Worm (Caenorhabditis elegans) whole organism, L4 larva: ENCODE results near the gene chin-1.

Experiments
- F44E2.7 ChIP-seq: fragments of 200-800 bp; sonication (Bioruptor generic); IDR thresholded peaks from 2 replicates; pipeline ENCODE4 v2.1.2; 2022; ENCODE audit warnings: missing genetic modification characterization, missing compliant biosample characterization
- T26A8.4 ChIP-seq: fragments of 200-800 bp; sonication (Bioruptor generic); IDR thresholded peaks from 2 replicates; pipeline ENCODE4 v1.3.6; 2022; ENCODE audit warnings: missing genetic modification characterization, missing compliant biosample characterization
- Y5F2A.4 ChIP-seq: fragments of 200-800 bp; sonication (Bioruptor generic); optimal IDR thresholded peaks from 2 replicates; lab custom pipeline; 2018; ENCODE audit warnings: mild to moderate bottlenecking, missing genetic modification characterization, missing compliant biosample characterization
- ZK337.2 ChIP-seq: fragments of 200-800 bp; sonication (Bioruptor generic); IDR thresholded peaks from 2 replicates; pipeline ENCODE4 v1.3.6; 2022; ENCODE audit warnings: missing genetic modification reagents, missing genetic modification characterization, missing compliant biosample characterization
- ZK546.5 ChIP-seq, 2 experiments: sonication (generic microtip); optimal IDR thresholded peaks; 2 replicates each; lab custom pipeline; 2017; ENCODE audit warnings: missing biosample characterization in 2 of 2, missing genetic modification characterization in 2 of 2
- ama-1 ChIP-seq: fragments of 150-350 bp; optimal IDR thresholded peaks from 2 replicates; lab custom pipeline; 2014; ENCODE audit warnings: inconsistent platforms, mixed read lengths
- ceh-20 ChIP-seq: fragments of 200-800 bp; sonication (Bioruptor generic); IDR thresholded peaks from 2 replicates; pipeline ENCODE4 v1.3.6; 2022; ENCODE audit warnings: missing genetic modification reagents, missing genetic modification characterization, missing compliant biosample characterization
- ceh-28 ChIP-seq: fragments of 150-350 bp; optimal IDR thresholded peaks from 2 replicates; lab custom pipeline; 2014; ENCODE audit warnings: missing biosample characterization, missing genetic modification reagents, missing genetic modification characterization
- ceh-44 ChIP-seq: fragments of 200-800 bp; sonication (Bioruptor generic); IDR thresholded peaks from 2 replicates; pipeline ENCODE4 v1.3.6; 2022; ENCODE audit warnings: missing genetic modification reagents, missing genetic modification characterization, missing compliant biosample characterization
- ces-1 ChIP-seq: fragments of 150-350 bp; sonication (generic microtip); optimal IDR thresholded peaks from 4 replicates; lab custom pipeline; 2014; ENCODE audit warnings: missing biosample characterization, missing genetic modification reagents, missing genetic modification characterization
- cey-2 ChIP-seq: sonication (generic microtip); optimal IDR thresholded peaks from 3 replicates; lab custom pipeline; 2017; ENCODE audit warnings: missing genetic modification characterization, mild to moderate bottlenecking, missing compliant biosample characterization, antibody characterized with exemption, borderline replicate concordance; ENCODE audit not compliant: insufficient read depth
- daf-16 ChIP-seq, 3 experiments: sonication (generic microtip); optimal IDR thresholded peaks; 2 replicates each; lab custom pipeline; 2016 to 2017; ENCODE audit warnings: missing genetic modification characterization in 3 of 3, missing genetic modification reagents in 3 of 3, mild to moderate bottlenecking in 2 of 3, missing compliant biosample characterization in 2 of 3, missing biosample characterization in 1 of 3, moderate library complexity in 1 of 3
- daf-19 ChIP-seq: fragments of 200-800 bp; sonication (Bioruptor generic); conservative IDR thresholded peaks from 2 replicates; pipeline ENCODE4 v1.3.6; 2022; ENCODE audit warnings: missing genetic modification characterization, missing compliant biosample characterization
- daf-8 ChIP-seq: fragments of 200-800 bp; sonication (Bioruptor generic); IDR thresholded peaks from 2 replicates; pipeline ENCODE4 v1.3.6; 2022; ENCODE audit warnings: missing genetic modification characterization, missing compliant biosample characterization
- dpl-1 ChIP-seq: fragments of 150-350 bp; optimal IDR thresholded peaks from 2 replicates; lab custom pipeline; 2014; ENCODE audit warnings: missing biosample characterization, missing genetic modification reagents, missing genetic modification characterization
- dve-1 ChIP-seq: sonication (generic microtip); optimal IDR thresholded peaks from 2 replicates; lab custom pipeline; 2017; ENCODE audit warnings: antibody characterized with exemption, mild to moderate bottlenecking, missing genetic modification characterization, missing compliant biosample characterization; ENCODE audit not compliant: insufficient read depth
- egl-43 ChIP-seq: fragments of 200-800 bp; sonication (Bioruptor generic); IDR thresholded peaks from 2 replicates; pipeline ENCODE4 v1.3.6; 2022; ENCODE audit warnings: missing genetic modification reagents, missing genetic modification characterization, missing compliant biosample characterization
- fkh-10 ChIP-seq: fragments of 150-350 bp; optimal IDR thresholded peaks from 2 replicates; lab custom pipeline; 2014; ENCODE audit warnings: missing biosample characterization, missing genetic modification reagents, missing genetic modification characterization
- fos-1 ChIP-seq: fragments of 150-350 bp; optimal IDR thresholded peaks from 2 replicates; lab custom pipeline; 2014; ENCODE audit warnings: missing biosample characterization, missing genetic modification characterization
- gei-8 ChIP-seq: fragments of 200-800 bp; sonication (Bioruptor generic); optimal IDR thresholded peaks from 2 replicates; lab custom pipeline; 2018; ENCODE audit warnings: mild to moderate bottlenecking, missing genetic modification characterization, missing compliant biosample characterization
- hif-1 ChIP-seq, 2 experiments: sonication (generic microtip); optimal IDR thresholded peaks; 2 replicates each; lab custom pipeline; 2016 to 2017; ENCODE audit warnings: missing compliant biosample characterization in 2 of 2, missing genetic modification characterization in 2 of 2, missing genetic modification reagents in 2 of 2, missing genotype in 2 of 2, mild to moderate bottlenecking in 1 of 2
- hmg-1.1 ChIP-seq: fragments of 200-800 bp; sonication (Bioruptor generic); IDR thresholded peaks from 2 replicates; pipeline ENCODE4 v1.3.6; 2022; ENCODE audit warnings: missing genetic modification reagents, missing genetic modification characterization, missing compliant biosample characterization
- lin-1 ChIP-seq: fragments of 200-800 bp; sonication (Bioruptor generic); IDR thresholded peaks from 2 replicates; pipeline ENCODE4 v1.3.6; 2022; ENCODE audit warnings: missing genetic modification reagents, missing genetic modification characterization, missing compliant biosample characterization
- lin-13 ChIP-seq: fragments of 150-350 bp; optimal IDR thresholded peaks from 2 replicates; lab custom pipeline; 2014; ENCODE audit warnings: missing biosample characterization, missing genetic modification reagents, missing genetic modification characterization
- lin-38 ChIP-seq: fragments of 200-800 bp; sonication (Bioruptor generic); IDR thresholded peaks from 2 replicates; pipeline ENCODE4 v1.3.6; 2022; ENCODE audit warnings: missing genetic modification reagents, missing genetic modification characterization, missing compliant biosample characterization
- lin-39 ChIP-seq: fragments of 150-350 bp; optimal IDR thresholded peaks from 2 replicates; lab custom pipeline; 2014; ENCODE audit warnings: missing biosample characterization, missing genetic modification reagents, missing genetic modification characterization
- lsy-2 ChIP-seq, 2 experiments: fragments of 150-350 bp in 1 of 2; sonication (generic microtip) in 1 of 2; optimal IDR thresholded peaks; 2 replicates each; lab custom pipeline; 2014 to 2017; ENCODE audit warnings: missing biosample characterization in 2 of 2, missing genetic modification characterization in 2 of 2
- mdt-29 ChIP-seq: fragments of 200-800 bp; sonication (Bioruptor generic); IDR thresholded peaks from 2 replicates; pipeline ENCODE4 v1.3.6; 2022; ENCODE audit warnings: missing genetic modification reagents, missing genetic modification characterization, missing compliant biosample characterization
- mep-1 ChIP-seq: fragments of 150-350 bp; sonication (generic microtip); optimal IDR thresholded peaks from 3 replicates; lab custom pipeline; 2014; ENCODE audit warnings: missing biosample characterization, missing genetic modification characterization
- mes-2 ChIP-seq: sonication (generic microtip); optimal IDR thresholded peaks from 2 replicates; lab custom pipeline; 2016; ENCODE audit warnings: missing genotype, mild to moderate bottlenecking, missing genetic modification characterization, missing compliant biosample characterization; ENCODE audit not compliant: poor library complexity, severe bottlenecking
- mxl-3 ChIP-seq: fragments of 200-800 bp; sonication (Bioruptor generic); optimal IDR thresholded peaks from 2 replicates; lab custom pipeline; 2018; ENCODE audit warnings: mild to moderate bottlenecking, missing genetic modification characterization, missing compliant biosample characterization
- nhr-10 ChIP-seq: fragments of 150-350 bp; optimal IDR thresholded peaks from 2 replicates; lab custom pipeline; 2014; ENCODE audit warnings: missing biosample characterization, missing genetic modification characterization
- nhr-102 ChIP-seq: sonication (generic microtip); optimal IDR thresholded peaks from 2 replicates; lab custom pipeline; 2016; ENCODE audit warnings: mild to moderate bottlenecking, missing genetic modification characterization, moderate library complexity, missing compliant biosample characterization
- nhr-237 ChIP-seq: sonication (generic microtip); optimal IDR thresholded peaks from 2 replicates; lab custom pipeline; 2017; ENCODE audit warnings: missing biosample characterization, missing genetic modification characterization
- nhr-41 ChIP-seq: fragments of 200-800 bp; sonication (Bioruptor generic); IDR thresholded peaks from 2 replicates; pipeline ENCODE4 v1.3.6; 2022; ENCODE audit warnings: missing genetic modification reagents, missing genetic modification characterization, missing compliant biosample characterization
- nhr-77 ChIP-seq: fragments of 150-350 bp; optimal IDR thresholded peaks from 2 replicates; lab custom pipeline; 2014; ENCODE audit warnings: missing biosample characterization, missing genetic modification characterization
- rbr-2 ChIP-seq: sonication (generic microtip); optimal IDR thresholded peaks from 2 replicates; lab custom pipeline; 2016; ENCODE audit warnings: missing genotype, missing genetic modification characterization, missing compliant biosample characterization
- sdz-12 ChIP-seq: fragments of 200-800 bp; sonication (Bioruptor generic); optimal IDR thresholded peaks from 2 replicates; lab custom pipeline; 2018; ENCODE audit warnings: mild to moderate bottlenecking, missing genetic modification characterization, missing compliant biosample characterization
- set-16 ChIP-seq: fragments of 200-800 bp; sonication (Bioruptor generic); IDR thresholded peaks from 2 replicates; pipeline ENCODE4 v1.3.6; 2022; ENCODE audit warnings: missing genetic modification reagents, missing genetic modification characterization, missing compliant biosample characterization
- snpc-4 ChIP-seq: fragments of 150-350 bp; optimal IDR thresholded peaks from 2 replicates; lab custom pipeline; 2014; ENCODE audit warnings: missing biosample characterization, missing genetic modification characterization
- tag-97 ChIP-seq: fragments of 200-800 bp; sonication (Bioruptor generic); IDR thresholded peaks from 2 replicates; pipeline ENCODE4 v1.3.6; 2022; ENCODE audit warnings: missing genetic modification characterization, missing compliant biosample characterization
- unc-39 ChIP-seq: sonication (generic microtip); optimal IDR thresholded peaks from 2 replicates; lab custom pipeline; 2017; ENCODE audit warnings: missing biosample characterization, missing genetic modification characterization
- vab-7 ChIP-seq: fragments of 200-800 bp; sonication (Bioruptor generic); IDR thresholded peaks from 2 replicates; pipeline ENCODE4 v1.3.6; 2022; ENCODE audit warnings: missing genetic modification reagents, missing genetic modification characterization, missing compliant biosample characterization
- zfp-3 ChIP-seq: fragments of 200-800 bp; sonication (Bioruptor generic); conservative IDR thresholded peaks from 2 replicates; pipeline ENCODE4 v1.3.6; 2022; ENCODE audit warnings: missing genetic modification reagents, missing genetic modification characterization, missing compliant biosample characterization
- zip-11 ChIP-seq: fragments of 200-800 bp; sonication (Bioruptor generic); IDR thresholded peaks from 2 replicates; pipeline ENCODE4 v1.3.6; 2022; ENCODE audit warnings: missing genetic modification characterization, missing compliant biosample characterization

The chin-1 gene

ce11 chrIII:1037173-1037572 is at the start of gene chin-1, which contains the start of gene BE0003N10.1:
TSS of gene chin-1 (minus strand) at chrIII:1037212.
TSS of gene BE0003N10.1 (plus strand) at chrIII:1037492.
- TF ChIP-seq dve-1 (tag; lab: Kevin White, UChicago) (peak; percentile 37), snpc-4 (tag; lab: Kevin White, UChicago) (no peak), T26A8.4 (no peak), Y5F2A.4 (GFP tag; lab: Kevin White, UChicago) (no peak), nhr-237 (tag; lab: Kevin White, UChicago) (no peak), daf-8 (no peak), daf-16 (GFP tag; optimal IDR thresholded peaks at IDR 0.05; lab: Kevin White, UChicago) (no peak), daf-16 (tag; optimal IDR thresholded peaks at IDR 0.05; lab: Kevin White, UChicago) (peak; percentile 36), lin-13 (GFP tag; lab: Kevin White, UChicago) (peak; percentile 27), lsy-2 (tag; optimal IDR thresholded peaks at IDR 0.05; lab: Kevin White, UChicago) (peak in 1 of 2 experiments; percentile 76), dpl-1 (GFP tag; lab: Kevin White, UChicago) (peak; percentile 64), mes-2 (peak; percentile 63), ceh-20 (no peak), ceh-44 (GFP tag; lab: Robert Waterston, UW) (no peak), gei-8 (GFP tag; lab: Kevin White, UChicago) (no peak), ama-1 (lab: Kevin White, UChicago) (no peak), mep-1 (tag; lab: Kevin White, UChicago) (peak; percentile 3), ces-1 (GFP tag; lab: Kevin White, UChicago) (no peak), lin-38 (GFP tag; lab: Robert Waterston, UW) (peak; percentile 66), vab-7 (GFP tag; lab: Robert Waterston, UW) (no peak), rbr-2 (tag; lab: Kevin White, UChicago) (peak; percentile 12), unc-39 (tag; lab: Kevin White, UChicago) (no peak), nhr-102 (tag; lab: Kevin White, UChicago) (peak; percentile 7), zfp-3 (GFP tag; lab: Robert Waterston, UW) (no peak), daf-19 (GFP tag; lab: Robert Waterston, UW) (no peak), lin-39 (no peak), fkh-10 (GFP tag; lab: Kevin White, UChicago) (peak; percentile 5), ZK546.5 (tag; optimal IDR thresholded peaks at IDR 0.05; lab: Kevin White, UChicago) (no peak), egl-43 (no peak)

- TF ChIP-seq daf-8 (no peak), ceh-28 (tag; lab: Kevin White, UChicago) (peak; percentile 48)
Measured at ce11 chrIII:1084971-1085370, 48.0 kb upstream of the chin-1 start.

ce11 chrIII:1081101-1081500 is 44.1 kb upstream of the chin-1 start, which contains the start of gene par-2:
TSS of gene par-2 (plus strand) at chrIII:1081401.
- TF ChIP-seq nhr-41 (GFP tag; lab: Robert Waterston, UW) = no peak
- no peak for TF ChIP-seq F44E2.7 (GFP tag; lab: Robert Waterston, UW)
- TF ChIP-seq mdt-29 (GFP tag; lab: Robert Waterston, UW) = no peak

DNA sequence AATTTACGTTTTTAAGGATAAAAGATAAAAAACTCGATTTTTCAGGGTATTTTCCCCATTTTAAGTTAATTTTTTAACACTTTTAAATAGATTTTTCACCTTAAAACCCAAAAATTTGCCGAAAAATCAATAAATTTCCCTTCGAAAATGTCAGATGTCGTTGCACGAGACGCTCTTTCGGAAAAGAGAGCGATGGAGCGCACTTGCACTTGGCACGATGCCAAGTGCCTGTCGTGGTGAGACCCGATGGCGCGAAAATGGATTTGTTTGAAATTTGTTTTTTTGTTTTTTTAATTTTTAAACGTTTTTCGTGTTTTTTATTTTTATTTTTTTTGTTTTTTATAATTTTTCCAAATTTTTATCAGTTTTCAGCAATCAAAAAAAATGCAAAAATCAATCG is 43.5 kb upstream of the chin-1 start, which contains the start of the genes rab-18 and kbp-4:
rab-18 (minus strand) TSS at position 240 of the 400 bp plus-strand sequence.
kbp-4 (plus strand) TSS at position 366 of the 400 bp plus-strand sequence.
- TF ChIP-seq fos-1 (tag; lab: Kevin White, UChicago) (no peak), egl-43 (0 out of 2 replicates have a peak, but pooled peaks have one; percentile 27), lin-38 (GFP tag; lab: Robert Waterston, UW) (peak; percentile 99), hif-1 (tag; optimal IDR thresholded peaks at IDR 0.05; lab: Kevin White, UChicago) (peak in 1 of 2 experiments; percentile 71), daf-8 (no peak), mxl-3 (peak; percentile 58), tag-97 (GFP tag; lab: Robert Waterston, UW) (no peak), zip-11 (GFP tag; lab: Robert Waterston, UW) (no peak), sdz-12 (GFP tag; lab: Kevin White, UChicago) (no peak), lin-1 (peak; percentile 39; the same call in 1 of the 2 replicates), vab-7 (GFP tag; lab: Robert Waterston, UW) (peak; percentile 19; the same call in 1 of the 2 replicates), nhr-77 (tag; lab: Kevin White, UChicago) (peak; percentile 97), ZK337.2 (GFP tag; lab: Robert Waterston, UW) (no peak), nhr-10 (peak; percentile 6), hmg-1.1 (GFP tag; lab: Robert Waterston, UW) (peak; percentile 83), set-16 (GFP tag; lab: Robert Waterston, UW) (no peak), cey-2 (tag; lab: Kevin White, UChicago) (no peak), mes-2 (peak; percentile 94), nhr-237 (tag; lab: Kevin White, UChicago) (no peak)
